Worm (Caenorhabditis elegans) whole organism, late embryonic: Measurements from ENCODE around the gene ugtp-1.

Source experiments
- ama-1 ChIP-seq: fragments of 150-350 bp; optimal IDR thresholded peaks from 2 replicates; lab custom pipeline; 2014
- ceh-30 ChIP-seq: fragments of 150-350 bp; optimal IDR thresholded peaks from 2 replicates; lab custom pipeline; 2014; ENCODE audit warnings: missing biosample characterization, missing genetic modification characterization
- ceh-45 ChIP-seq: fragments of 200-800 bp; sonication (Bioruptor generic); IDR thresholded peaks from 2 replicates; pipeline ENCODE4 v1.3.6; 2022; ENCODE audit warnings: missing genetic modification reagents, missing genetic modification characterization, missing compliant biosample characterization
- fkh-10 ChIP-seq: fragments of 150-350 bp; optimal IDR thresholded peaks from 2 replicates; lab custom pipeline; 2014; ENCODE audit warnings: missing biosample characterization, missing genetic modification reagents, missing genetic modification characterization
- nhr-11 ChIP-seq: fragments of 150-350 bp; optimal IDR thresholded peaks from 2 replicates; lab custom pipeline; 2014; ENCODE audit warnings: missing biosample characterization, missing genetic modification characterization
- unc-86 ChIP-seq: sonication (generic microtip); optimal IDR thresholded peaks from 2 replicates; lab custom pipeline; 2016; ENCODE audit warnings: missing genetic modification characterization, missing compliant biosample characterization

- TF ChIP-seq ama-1 (lab: Kevin White, UChicago) (no peak), ceh-30 (tag; lab: Kevin White, UChicago) (no peak), ceh-45 (GFP tag; lab: Robert Waterston, UW) (no peak), fkh-10 (GFP tag; lab: Kevin White, UChicago) (no peak), unc-86 (no peak), nhr-11 (no peak)
These were observed 5.3 kb downstream of the ugtp-1 start for ce11 chrIII:8745214-8745613.
